Worm (Caenorhabditis elegans): ENCODE data around the gene arle-14.

ce11 chrIII:5714984-5715454 is 22.3 kb downstream of the arle-14 start:
- TF ChIP-seq ama-1 (optimal IDR thresholded peaks at IDR 0.05) (peak; percentile 83), hmbx-1 (tag; optimal IDR thresholded peaks at IDR 0.05) (no peak), tbx-11 (GFP tag; IDR thresholded peaks at IDR 0.05) (no peak), B0310.2 (tag; optimal IDR thresholded peaks at IDR 0.05) (no peak), ceh-36 (tag; optimal IDR thresholded peaks at IDR 0.05) (peak; percentile 27)

All from whole organism, early embryonic.